Worm (Caenorhabditis elegans) whole organism, L3 larva: ENCODE results near the gene orc-4.

Experiments used
- aly-2 ChIP-seq: fragments of 150-350 bp; optimal IDR thresholded peaks from 2 replicates; lab custom pipeline; 2014; ENCODE audit warnings: missing biosample characterization, missing genetic modification characterization
- ama-1 ChIP-seq: fragments of 150-350 bp; optimal IDR thresholded peaks from 2 replicates; lab custom pipeline; 2018
- egl-27 ChIP-seq: sonication (generic microtip); optimal IDR thresholded peaks from 4 replicates; lab custom pipeline; 2017; ENCODE audit warnings: missing biosample characterization, missing genetic modification reagents, missing genetic modification characterization
- elt-1 ChIP-seq: fragments of 150-350 bp; optimal IDR thresholded peaks from 2 replicates; lab custom pipeline; 2014; ENCODE audit warnings: missing biosample characterization, missing genetic modification characterization
- elt-2 ChIP-seq: sonication (generic microtip); optimal IDR thresholded peaks from 2 replicates; lab custom pipeline; 2016; ENCODE audit warnings: missing genetic modification reagents, mild to moderate bottlenecking, missing genetic modification characterization, missing compliant biosample characterization
- fos-1 ChIP-seq: fragments of 150-350 bp; optimal IDR thresholded peaks from 2 replicates; lab custom pipeline; 2014; ENCODE audit warnings: missing biosample characterization, missing genetic modification characterization
- lin-39 ChIP-seq: fragments of 150-350 bp; optimal IDR thresholded peaks from 2 replicates; lab custom pipeline; 2018; ENCODE audit warnings: missing biosample characterization, missing genetic modification reagents, missing genetic modification characterization
- nhr-12 ChIP-seq: fragments of 150-350 bp; optimal IDR thresholded peaks from 2 replicates; lab custom pipeline; 2014; ENCODE audit warnings: missing biosample characterization, missing genetic modification characterization
- nhr-23 ChIP-seq: fragments of 150-350 bp; optimal IDR thresholded peaks from 2 replicates; lab custom pipeline; 2014; ENCODE audit warnings: missing biosample characterization, missing genetic modification reagents, missing genetic modification characterization
- nhr-25 ChIP-seq: sonication (generic microtip); optimal IDR thresholded peaks from 2 replicates; lab custom pipeline; 2017; ENCODE audit warnings: missing biosample characterization, missing genetic modification characterization
- nhr-77 ChIP-seq: fragments of 150-350 bp; optimal IDR thresholded peaks from 2 replicates; lab custom pipeline; 2014; ENCODE audit warnings: missing biosample characterization, missing genetic modification characterization
- snpc-4 ChIP-seq: fragments of 150-350 bp; optimal IDR thresholded peaks from 2 replicates; lab custom pipeline; 2014; ENCODE audit warnings: missing biosample characterization, missing genetic modification characterization
- unc-39 ChIP-seq: sonication (generic microtip); optimal IDR thresholded peaks from 4 replicates; lab custom pipeline; 2017; ENCODE audit warnings: missing biosample characterization, missing genetic modification characterization
- unc-62 ChIP-seq: fragments of 150-350 bp; sonication (generic microtip); optimal IDR thresholded peaks from 4 replicates; lab custom pipeline; 2014; ENCODE audit warnings: missing biosample characterization, missing genetic modification reagents, missing genetic modification characterization

DNA sequence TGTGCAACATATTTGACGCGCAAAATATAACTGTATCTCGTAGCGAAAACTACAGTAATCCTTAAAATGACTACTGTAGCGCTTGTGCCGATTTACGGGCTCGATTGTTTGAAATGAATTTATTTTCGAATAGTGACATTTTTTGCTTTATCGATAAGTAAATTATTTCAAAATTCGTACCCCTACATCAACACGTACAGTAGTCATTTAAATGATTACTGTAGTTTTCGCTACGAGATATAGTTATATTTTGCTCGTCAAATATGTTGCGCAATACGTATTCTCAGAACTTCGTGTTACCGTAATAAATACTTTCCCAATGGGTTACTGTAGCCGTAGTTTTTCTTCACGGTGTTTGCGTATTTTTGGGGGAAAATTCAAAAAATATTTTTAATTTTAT, 6.9 kb downstream of the orc-4 start:
- no peak for TF ChIP-seq elt-2 (tag; lab: Kevin White, UChicago)
- no peak for TF ChIP-seq snpc-4 (tag; lab: Kevin White, UChicago)
- no peak for TF ChIP-seq egl-27 (tag; lab: Kevin White, UChicago)
- no peak for TF ChIP-seq unc-62 (GFP tag; lab: Kevin White, UChicago)
- no peak for TF ChIP-seq nhr-12
- no peak for TF ChIP-seq unc-39 (tag; lab: Kevin White, UChicago)
- TF ChIP-seq nhr-25 (tag; lab: Kevin White, UChicago) = no peak
- no peak for TF ChIP-seq nhr-77
- TF ChIP-seq ama-1 (lab: Kevin White, UChicago) = no peak
- TF ChIP-seq fos-1 = no peak
- TF ChIP-seq aly-2 = no peak
- TF ChIP-seq elt-1 (tag; lab: Kevin White, UChicago) = no peak
- no peak for TF ChIP-seq nhr-23 (tag; lab: Kevin White, UChicago)
- no peak for TF ChIP-seq lin-39 (tag; lab: Kevin White, UChicago)
